Worm (Caenorhabditis elegans): ENCODE data around the gene mat-2.

The mat-2 gene

ce11 chrII:11126312-11127000 is 13.9 kb downstream of the mat-2 start, which contains the start of the genes rps-9 and lsm-1 (continued):
- peak; percentile 32 for TF ChIP-seq ama-1 (optimal IDR thresholded peaks at IDR 0.05)
- TF ChIP-seq zag-1 (tag; optimal IDR thresholded peaks at IDR 0.05) = no peak
- TF ChIP-seq ces-1 (GFP tag; optimal IDR thresholded peaks at IDR 0.05) = no peak
- peak; percentile 70 for TF ChIP-seq lin-38 (GFP tag; IDR thresholded peaks at IDR 0.05)
- no peak for TF ChIP-seq Y75B8A.6 (GFP tag; IDR thresholded peaks at IDR 0.05)
- no peak for TF ChIP-seq saeg-2 (GFP tag; IDR thresholded peaks at IDR 0.05)
- peak; percentile 49 for TF ChIP-seq dve-1 (tag; optimal IDR thresholded peaks at IDR 0.05; ENCODE audit: insufficient read depth)
- TF ChIP-seq nhr-28 (tag; optimal IDR thresholded peaks at IDR 0.05) = peak; percentile 5

DNA sequence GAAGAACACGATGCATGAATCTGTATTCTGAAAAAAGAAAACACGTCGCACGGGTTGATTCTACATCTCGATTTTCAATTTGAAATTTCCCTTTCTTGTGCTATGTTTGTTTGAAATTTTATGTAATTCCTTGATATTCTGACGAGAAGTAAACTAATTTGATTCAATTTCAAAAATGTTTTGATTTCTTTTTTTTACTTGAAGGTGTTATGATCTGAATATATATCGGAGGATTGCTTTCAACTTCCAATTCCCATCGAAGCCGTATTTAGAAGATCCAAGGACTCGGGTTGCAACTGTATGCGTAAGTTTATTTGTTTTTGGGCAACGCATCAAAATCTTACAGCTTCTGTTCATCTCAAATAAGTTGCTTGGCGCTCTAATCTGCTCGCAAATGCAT is 14.8 kb downstream of the mat-2 start, which contains the start of gene F40F8.1:
F40F8.1 (plus strand) TSS at position 301 of the 400 bp plus-strand sequence.
- TF ChIP-seq mdl-1 (tag; optimal IDR thresholded peaks at IDR 0.05) (no peak), fos-1 (tag; optimal IDR thresholded peaks at IDR 0.05) (no peak), zip-2 (tag; optimal IDR thresholded peaks at IDR 0.05) (no peak), spr-1 (tag; optimal IDR thresholded peaks at IDR 0.05) (no peak), ceh-82 (tag; optimal IDR thresholded peaks at IDR 0.05) (no peak), nhr-11 (tag; optimal IDR thresholded peaks at IDR 0.05) (no peak), Y5F2A.4 (GFP tag; optimal IDR thresholded peaks at IDR 0.05) (no peak), F49E8.2 (tag; optimal IDR thresholded peaks at IDR 0.05; ENCODE audit: borderline replicate concordance) (no peak), unc-39 (tag; optimal IDR thresholded peaks at IDR 0.05) (no peak), Y48G9A.11 (GFP tag; IDR thresholded peaks at IDR 0.05) (no peak), Y105C5A.15 (GFP tag; IDR thresholded peaks at IDR 0.05) (no peak), R02D3.7 (tag; optimal IDR thresholded peaks at IDR 0.05) (no peak), egl-27 (tag; optimal IDR thresholded peaks at IDR 0.05) (no peak), tra-1 (GFP tag; IDR thresholded peaks at IDR 0.05) (no peak), nhr-237 (tag; optimal IDR thresholded peaks at IDR 0.05) (no peak), attf-4 (tag; optimal IDR thresholded peaks at IDR 0.05) (no peak), mep-1 (tag; optimal IDR thresholded peaks at IDR 0.05) (no peak), pha-4 (GFP tag; IDR thresholded peaks at IDR 0.05) (no peak), pha-4 (tag; optimal IDR thresholded peaks at IDR 0.05) (no peak), lsy-2 (tag; optimal IDR thresholded peaks at IDR 0.05) (no peak)

DNA sequence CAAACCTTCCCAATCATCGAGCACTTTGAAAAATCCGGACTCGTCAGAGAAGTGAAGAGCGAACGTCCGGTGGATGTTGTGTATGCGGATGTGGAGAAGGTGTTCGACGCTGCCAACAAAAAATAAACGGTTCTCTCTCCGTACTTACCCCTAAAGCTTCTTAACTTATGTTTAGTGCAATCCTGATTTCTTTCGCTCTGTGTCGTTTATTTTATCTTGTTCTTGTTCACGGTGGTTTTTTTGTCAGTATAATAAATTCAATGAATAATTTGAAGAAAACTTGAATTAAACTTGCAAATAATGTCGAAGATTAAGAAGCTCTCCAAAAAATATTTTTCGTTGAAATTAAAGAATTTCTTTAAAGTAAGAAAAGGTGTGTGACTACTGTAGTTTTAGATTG is 16.5 kb downstream of the mat-2 start, which contains the start of gene F40F8.3:
F40F8.3 (plus strand) TSS at position 301 of the 400 bp plus-strand sequence.
- TF ChIP-seq hlh-11 (tag; optimal IDR thresholded peaks at IDR 0.05) = no peak
- no peak for TF ChIP-seq zfp-2 (tag; optimal IDR thresholded peaks at IDR 0.05)

- TF ChIP-seq mes-2 (tag; optimal IDR thresholded peaks at IDR 0.05; ENCODE audit: poor library complexity, severe bottlenecking) (no peak), egl-43 (GFP tag; IDR thresholded peaks at IDR 0.05) (no peak), mdt-29 (GFP tag; IDR thresholded peaks at IDR 0.05) (no peak), daf-8 (GFP tag; IDR thresholded peaks at IDR 0.05) (no peak)
Observed at ce11 chrII:11129517-11129916, 17.0 kb downstream of the mat-2 start, which contains the start of gene F40F8.12. Gene F40F8.12 (plus strand): TSS chrII:11129817.

- TF ChIP-seq skn-1 (tag; optimal IDR thresholded peaks at IDR 0.05) = no peak
- no peak for TF ChIP-seq egl-43 (GFP tag; IDR thresholded peaks at IDR 0.05)
- TF ChIP-seq ztf-11 (tag; optimal IDR thresholded peaks at IDR 0.05) = no peak
- no peak for TF ChIP-seq madf-9 (GFP tag; conservative IDR thresholded peaks at IDR 0.05)
- TF ChIP-seq zag-1 (tag; optimal IDR thresholded peaks at IDR 0.05) = no peak
- TF ChIP-seq ZK546.5 (tag; optimal IDR thresholded peaks at IDR 0.05) = no peak
- TF ChIP-seq unc-130 (GFP tag; optimal IDR thresholded peaks at IDR 0.05) = no peak
- no peak for TF ChIP-seq aly-2 (tag; optimal IDR thresholded peaks at IDR 0.05)
- no peak for TF ChIP-seq mdt-29 (GFP tag; IDR thresholded peaks at IDR 0.05)
- TF ChIP-seq madf-5 (GFP tag; IDR thresholded peaks at IDR 0.05) = no peak
- no peak for TF ChIP-seq nhr-48 (tag; optimal IDR thresholded peaks at IDR 0.05)
- TF ChIP-seq nhr-10 (tag; optimal IDR thresholded peaks at IDR 0.05) = no peak
- no peak for TF ChIP-seq zip-11 (GFP tag; IDR thresholded peaks at IDR 0.05)
- TF ChIP-seq pha-4 (GFP tag; IDR thresholded peaks at IDR 0.05) = no peak
- TF ChIP-seq pha-4 (tag; optimal IDR thresholded peaks at IDR 0.05) = no peak
- TF ChIP-seq snpc-1.2 (GFP tag; IDR thresholded peaks at IDR 0.05) = no peak
- no peak for TF ChIP-seq fkh-10 (GFP tag; optimal IDR thresholded peaks at IDR 0.05)
Observed at ce11 chrII:11132542-11132941, 20.0 kb downstream of the mat-2 start, which contains the start of gene F40F8.11. Gene F40F8.11 (minus strand): TSS chrII:11132590.

All from whole organism, L4 larva.